Fruit fly (Drosophila melanogaster): ENCODE measurements around the gene CG46339.

Gene CG46339

dm6 chr3R:26937423-26937822 lies 21.9 kb downstream of the CG46339 start (continued):
- no peak for TF ChIP-seq abd-A (tag; optimal IDR thresholded peaks at IDR 0.05)
- TF ChIP-seq ato (GFP tag; IDR thresholded peaks at IDR 0.05; ENCODE audit: partially characterized antibody): no peak
- TF ChIP-seq prd (optimal IDR thresholded peaks at IDR 0.05): no peak
- peak; percentile 46; the same call in 1 of the 3 replicates for TF ChIP-seq prd (GFP tag; IDR thresholded peaks at IDR 0.05)
- no peak for TF ChIP-seq CG12744 (GFP tag; optimal IDR thresholded peaks at IDR 0.05)
- TF ChIP-seq CG14014 (GFP tag; IDR thresholded peaks at IDR 0.05): 0 out of 2 replicates have a peak, but pooled peaks have one; percentile 32
- TF ChIP-seq Six4 (GFP tag; optimal IDR thresholded peaks at IDR 0.05): no peak
- TF ChIP-seq gsb (GFP tag; IDR thresholded peaks at IDR 0.05): peak; percentile 41; the same call in 1 of the 2 replicates
- TF ChIP-seq CG8944 (GFP tag; optimal IDR thresholded peaks at IDR 0.05): peak; percentile 12
- peak; percentile 31 for TF ChIP-seq CG17385 (GFP tag; optimal IDR thresholded peaks at IDR 0.05)
- peak; percentile 18 for TF ChIP-seq Max (GFP tag; optimal IDR thresholded peaks at IDR 0.05)
- TF ChIP-seq Hr51 (GFP tag; optimal IDR thresholded peaks at IDR 0.05): peak in 1 of 2 experiments; percentile 56
- TF ChIP-seq slbo (GFP tag; IDR thresholded peaks at IDR 0.05): peak; percentile 46
- TF ChIP-seq CG13624 (GFP tag; optimal IDR thresholded peaks at IDR 0.05): peak; percentile 35
- TF ChIP-seq CG3281 (GFP tag; optimal IDR thresholded peaks at IDR 0.05): peak; percentile 48
- TF ChIP-seq eve (GFP tag; optimal IDR thresholded peaks at IDR 0.05): no peak
- no peak for TF ChIP-seq CG1603 (tag; optimal IDR thresholded peaks at IDR 0.05)
- no peak for TF ChIP-seq CG31365 (tag; optimal IDR thresholded peaks at IDR 0.05)
- no peak for TF ChIP-seq CG1832 (GFP tag; optimal IDR thresholded peaks at IDR 0.05)
- TF ChIP-seq lbe (GFP tag; optimal IDR thresholded peaks at IDR 0.05): no peak
- TF ChIP-seq chif (GFP tag; optimal IDR thresholded peaks at IDR 0.05): peak in 1 of 2 experiments; percentile 64
- no peak for TF ChIP-seq gcm2 (GFP tag; optimal IDR thresholded peaks at IDR 0.05)
- no peak for TF ChIP-seq MTF-1 (GFP tag; optimal IDR thresholded peaks at IDR 0.05; ENCODE audit: borderline replicate concordance)
- peak in 1 of 2 experiments; percentile 47 for TF ChIP-seq Eip74EF (GFP tag; optimal IDR thresholded peaks at IDR 0.05)
- no peak for TF ChIP-seq CG14965 (GFP tag; optimal IDR thresholded peaks at IDR 0.05; ENCODE audit: borderline replicate concordance)
- TF ChIP-seq lab (GFP tag; optimal IDR thresholded peaks at IDR 0.05): peak; percentile 66
- peak; percentile 94 for TF ChIP-seq Ets65A (GFP tag)
- TF ChIP-seq CG10462 (GFP tag; optimal IDR thresholded peaks at IDR 0.05): peak; percentile 11
- TF ChIP-seq TFAM (GFP tag; optimal IDR thresholded peaks at IDR 0.05): no peak
- TF ChIP-seq ems (GFP tag; optimal IDR thresholded peaks at IDR 0.05): no peak
- 0 out of 2 replicates have a peak, but pooled peaks have one; percentile 22 for TF ChIP-seq ssp (GFP tag; IDR thresholded peaks at IDR 0.05)
- TF ChIP-seq CG9817 (tag; optimal IDR thresholded peaks at IDR 0.05): no peak
- TF ChIP-seq CG34224 (GFP tag; IDR thresholded peaks at IDR 0.05; ENCODE audit: partially characterized antibody): no peak
- TF ChIP-seq phol (tag; optimal IDR thresholded peaks at IDR 0.05): peak; percentile 57
- no peak for TF ChIP-seq CG3847 (GFP tag; IDR thresholded peaks at IDR 0.05)
- no peak for TF ChIP-seq rib (GFP tag; IDR thresholded peaks at IDR 0.05)
- TF ChIP-seq ci (GFP tag; IDR thresholded peaks at IDR 0.05): no peak
- no peak for TF ChIP-seq CG6654 (GFP tag; optimal IDR thresholded peaks at IDR 0.05)
- no peak for TF ChIP-seq salm (tag; optimal IDR thresholded peaks at IDR 0.05)
- peak; percentile 42 for TF ChIP-seq Dip3 (GFP tag; optimal IDR thresholded peaks at IDR 0.05)
- no peak for TF ChIP-seq CG32532 (GFP tag; IDR thresholded peaks at IDR 0.05)
- peak; percentile 20 for TF ChIP-seq CG2875 (GFP tag; optimal IDR thresholded peaks at IDR 0.05)
- peak; percentile 48 for TF ChIP-seq bab2 (GFP tag; optimal IDR thresholded peaks at IDR 0.05)
- TF ChIP-seq mld (GFP tag; IDR thresholded peaks at IDR 0.05; ENCODE audit: partially characterized antibody): no peak
- TF ChIP-seq NfI (GFP tag; optimal IDR thresholded peaks at IDR 0.05): peak; percentile 39
- peak; percentile 32 for TF ChIP-seq CG17829 (tag; optimal IDR thresholded peaks at IDR 0.05)
- peak; percentile 50 for TF ChIP-seq CG10147 (GFP tag; optimal IDR thresholded peaks at IDR 0.05)
- no peak for TF ChIP-seq run (tag; optimal IDR thresholded peaks at IDR 0.05)
- TF ChIP-seq CG30403 (GFP tag; optimal IDR thresholded peaks at IDR 0.05): peak; percentile 31
- no peak for TF ChIP-seq luna (GFP tag; optimal IDR thresholded peaks at IDR 0.05)
